Worm (Caenorhabditis elegans) whole organism, early embryonic: ENCODE results near the gene R03G8.6.

Experiments
- B0310.2 ChIP-seq: sonication (generic microtip); optimal IDR thresholded peaks from 2 replicates; lab custom pipeline; 2016; ENCODE audit warnings: mild to moderate bottlenecking, missing genetic modification characterization, missing compliant biosample characterization
- F13C5.2 ChIP-seq: sonication (generic microtip); optimal IDR thresholded peaks from 2 replicates; lab custom pipeline; 2017; ENCODE audit warnings: mild to moderate bottlenecking, missing genetic modification characterization, inconsistent platforms, missing compliant biosample characterization
- aly-1 ChIP-seq: sonication (generic microtip); optimal IDR thresholded peaks from 2 replicates; lab custom pipeline; 2016; ENCODE audit warnings: missing genetic modification characterization, missing compliant biosample characterization
- ama-1 ChIP-seq: fragments of 150-350 bp; optimal IDR thresholded peaks from 2 replicates; lab custom pipeline; 2014
- ceh-13 ChIP-seq: fragments of 200-800 bp; sonication (Bioruptor generic); optimal IDR thresholded peaks from 2 replicates; lab custom pipeline; 2018; ENCODE audit warnings: mild to moderate bottlenecking, missing genetic modification characterization, missing compliant biosample characterization
- ceh-36 ChIP-seq: sonication (generic microtip); optimal IDR thresholded peaks from 2 replicates; lab custom pipeline; 2016; ENCODE audit warnings: missing genetic modification characterization, inconsistent platforms, missing compliant biosample characterization
- ets-7 ChIP-seq: sonication (generic microtip); optimal IDR thresholded peaks from 2 replicates; lab custom pipeline; 2016; ENCODE audit warnings: missing genotype, missing genetic modification characterization, missing compliant biosample characterization
- flt-1 ChIP-seq: fragments of 200-800 bp; sonication (Bioruptor generic); IDR thresholded peaks from 2 replicates; pipeline ENCODE4 v1.3.6; 2022; ENCODE audit warnings: missing genetic modification characterization, missing compliant biosample characterization
- hmbx-1 ChIP-seq: sonication (generic microtip); optimal IDR thresholded peaks from 2 replicates; lab custom pipeline; 2016; ENCODE audit warnings: mild to moderate bottlenecking, missing genetic modification characterization, missing compliant biosample characterization
- hmg-4 ChIP-seq: fragments of 200-800 bp; sonication (Bioruptor generic); optimal IDR thresholded peaks from 2 replicates; lab custom pipeline; 2018; ENCODE audit warnings: mild to moderate bottlenecking, missing genetic modification characterization, missing compliant biosample characterization
- hnd-1 ChIP-seq: sonication (generic microtip); optimal IDR thresholded peaks from 2 replicates; lab custom pipeline; 2016; ENCODE audit warnings: missing genetic modification characterization, missing compliant biosample characterization
- pes-1 ChIP-seq: fragments of 200-800 bp; sonication (Bioruptor generic); IDR thresholded peaks from 2 replicates; pipeline ENCODE4 v1.3.6; 2022; ENCODE audit warnings: missing genetic modification reagents, missing genetic modification characterization, missing compliant biosample characterization
- scrt-1 ChIP-seq: fragments of 200-800 bp; sonication (Bioruptor generic); IDR thresholded peaks from 2 replicates; pipeline ENCODE4 v1.3.6; 2022; ENCODE audit warnings: missing genetic modification characterization, missing compliant biosample characterization
- sea-1 ChIP-seq: fragments of 200-800 bp; sonication (Bioruptor generic); conservative IDR thresholded peaks from 2 replicates; pipeline ENCODE4 v1.3.6; 2022; ENCODE audit warnings: missing genetic modification characterization, missing compliant biosample characterization
- tbx-11 ChIP-seq: fragments of 200-800 bp; sonication (Bioruptor generic); IDR thresholded peaks from 2 replicates; pipeline ENCODE4 v1.3.6; 2022; ENCODE audit warnings: missing genetic modification characterization, missing compliant biosample characterization
- tbx-37 ChIP-seq: fragments of 200-800 bp; sonication (Bioruptor generic); conservative IDR thresholded peaks from 2 replicates; pipeline ENCODE4 v1.3.6; 2022; ENCODE audit warnings: missing genetic modification reagents, missing genetic modification characterization, missing compliant biosample characterization
- tra-4 ChIP-seq: sonication (generic microtip); optimal IDR thresholded peaks from 2 replicates; lab custom pipeline; 2017; ENCODE audit warnings: missing genetic modification characterization, missing compliant biosample characterization

Gene R03G8.6

ce11 chrX:13082326-13082725 is 18.0 kb downstream of the R03G8.6 start, which contains the start of gene str-10:
Gene str-10, plus strand, starts transcription at chrX:13082626.
- TF ChIP-seq hmbx-1 (tag; lab: Kevin White, UChicago) (no peak), pes-1 (GFP tag; lab: Robert Waterston, UW) (no peak), ceh-36 (tag; lab: Kevin White, UChicago) (no peak), ets-7 (no peak), sea-1 (GFP tag; lab: Robert Waterston, UW) (no peak), hnd-1 (tag; lab: Kevin White, UChicago) (no peak), flt-1 (no peak), F13C5.2 (tag; lab: Kevin White, UChicago) (no peak), ceh-13 (GFP tag; lab: Kevin White, UChicago) (no peak)

- TF ChIP-seq hnd-1 (tag; lab: Kevin White, UChicago) = no peak
- no peak for TF ChIP-seq hmg-4 (GFP tag; lab: Kevin White, UChicago)
- TF ChIP-seq F13C5.2 (tag; lab: Kevin White, UChicago) = no peak
- TF ChIP-seq tbx-11 (GFP tag; lab: Robert Waterston, UW) = no peak
- TF ChIP-seq aly-1 (tag; lab: Kevin White, UChicago) = no peak
- TF ChIP-seq ceh-13 (GFP tag; lab: Kevin White, UChicago) = no peak
- no peak for TF ChIP-seq hmbx-1 (tag; lab: Kevin White, UChicago)
- TF ChIP-seq ama-1 (lab: Kevin White, UChicago) = no peak
- TF ChIP-seq tra-4 (tag; lab: Kevin White, UChicago) = no peak
- no peak for TF ChIP-seq ceh-36 (tag; lab: Kevin White, UChicago)
- no peak for TF ChIP-seq ets-7
- TF ChIP-seq scrt-1 (GFP tag; lab: Robert Waterston, UW) = no peak
- no peak for TF ChIP-seq pes-1 (GFP tag; lab: Robert Waterston, UW)
- TF ChIP-seq sea-1 (GFP tag; lab: Robert Waterston, UW) = no peak
- TF ChIP-seq flt-1 = no peak
- TF ChIP-seq B0310.2 (tag; lab: Kevin White, UChicago) = no peak
- no peak for TF ChIP-seq tbx-37 (GFP tag; lab: Robert Waterston, UW)
These were observed 22.4 kb downstream of the R03G8.6 start, which contains the start of gene K03A11.4 for ce11 chrX:13077872-13078271. Gene K03A11.4, plus strand, starts transcription at chrX:13078172.

- TF ChIP-seq ceh-13 (GFP tag; lab: Kevin White, UChicago) = no peak
- TF ChIP-seq B0310.2 (tag; lab: Kevin White, UChicago) = no peak
- TF ChIP-seq F13C5.2 (tag; lab: Kevin White, UChicago) = no peak
- TF ChIP-seq hnd-1 (tag; lab: Kevin White, UChicago) = no peak
- TF ChIP-seq scrt-1 (GFP tag; lab: Robert Waterston, UW) = no peak
- TF ChIP-seq tra-4 (tag; lab: Kevin White, UChicago) = no peak
- no peak for TF ChIP-seq pes-1 (GFP tag; lab: Robert Waterston, UW)
- TF ChIP-seq sea-1 (GFP tag; lab: Robert Waterston, UW) = no peak
These were observed 25.9 kb downstream of the R03G8.6 start, which contains the start of gene ceh-28 for ce11 chrX:13074373-13074772. Gene ceh-28, plus strand, starts transcription at chrX:13074673.

ce11 chrX:13071120-13071519 is 29.2 kb downstream of the R03G8.6 start, which contains the start of gene cpx-2:
Gene cpx-2, minus strand, starts transcription at chrX:13071220.
- TF ChIP-seq ceh-13 (GFP tag; lab: Kevin White, UChicago) (no peak), scrt-1 (GFP tag; lab: Robert Waterston, UW) (no peak), B0310.2 (tag; lab: Kevin White, UChicago) (no peak), hmbx-1 (tag; lab: Kevin White, UChicago) (no peak), F13C5.2 (tag; lab: Kevin White, UChicago) (no peak), flt-1 (no peak), ceh-36 (tag; lab: Kevin White, UChicago) (no peak), ets-7 (no peak), tbx-11 (GFP tag; lab: Robert Waterston, UW) (no peak), tra-4 (tag; lab: Kevin White, UChicago) (no peak)

ce11 chrX:13062934-13063585 is 37.2 kb downstream of the R03G8.6 start, which contains the start of gene K03A11.5:
Gene K03A11.5, plus strand, starts transcription at chrX:13063535.
- TF ChIP-seq tra-4 (tag; lab: Kevin White, UChicago) = no peak
- TF ChIP-seq ets-7 = no peak
- TF ChIP-seq flt-1 = no peak
- no peak for TF ChIP-seq aly-1 (tag; lab: Kevin White, UChicago)

- TF ChIP-seq tbx-37 (GFP tag; lab: Robert Waterston, UW) (no peak), flt-1 (no peak), ets-7 (no peak), ceh-13 (GFP tag; lab: Kevin White, UChicago) (no peak), aly-1 (tag; lab: Kevin White, UChicago) (no peak), hmg-4 (GFP tag; lab: Kevin White, UChicago) (no peak), tra-4 (tag; lab: Kevin White, UChicago) (no peak), B0310.2 (tag; lab: Kevin White, UChicago) (no peak)
These were observed 38.9 kb downstream of the R03G8.6 start for ce11 chrX:13061366-13061765.

ce11 chrX:13059984-13060383 is 40.3 kb downstream of the R03G8.6 start:
- TF ChIP-seq ama-1 (lab: Kevin White, UChicago) = no peak
- no peak for TF ChIP-seq F13C5.2 (tag; lab: Kevin White, UChicago)
- TF ChIP-seq hmg-4 (GFP tag; lab: Kevin White, UChicago) = no peak
- no peak for TF ChIP-seq ceh-36 (tag; lab: Kevin White, UChicago)
- TF ChIP-seq ceh-13 (GFP tag; lab: Kevin White, UChicago) = no peak
- no peak for TF ChIP-seq aly-1 (tag; lab: Kevin White, UChicago)
- no peak for TF ChIP-seq flt-1
- no peak for TF ChIP-seq tbx-37 (GFP tag; lab: Robert Waterston, UW)
- TF ChIP-seq sea-1 (GFP tag; lab: Robert Waterston, UW) = no peak
- no peak for TF ChIP-seq hmbx-1 (tag; lab: Kevin White, UChicago)
- no peak for TF ChIP-seq tra-4 (tag; lab: Kevin White, UChicago)
- TF ChIP-seq scrt-1 (GFP tag; lab: Robert Waterston, UW) = no peak
- no peak for TF ChIP-seq ets-7
- no peak for TF ChIP-seq pes-1 (GFP tag; lab: Robert Waterston, UW)
